Worm (Caenorhabditis elegans) whole organism, L2 larva: ENCODE results near the gene zim-2.
A peak's percentile ranks its signal among the peaks of the same experiment; 100 is the strongest.

ENCODE experiments used
- C34F6.9 ChIP-seq: fragments of 150-350 bp; optimal IDR thresholded peaks from 2 replicates; lab custom pipeline; 2014; ENCODE audit warnings: missing biosample characterization, missing genetic modification characterization
- F13H6.1 ChIP-seq: sonication (generic microtip); optimal IDR thresholded peaks from 2 replicates; lab custom pipeline; 2016; ENCODE audit warnings: missing genetic modification characterization, missing compliant biosample characterization
- R02D3.7 ChIP-seq: fragments of 150-350 bp; optimal IDR thresholded peaks from 2 replicates; lab custom pipeline; 2014; ENCODE audit warnings: missing biosample characterization, missing genetic modification characterization
- ZK546.5 ChIP-seq: sonication (generic microtip); optimal IDR thresholded peaks from 2 replicates; lab custom pipeline; 2017; ENCODE audit warnings: missing biosample characterization, missing genetic modification characterization
- alr-1 ChIP-seq: fragments of 150-350 bp; optimal IDR thresholded peaks from 2 replicates; lab custom pipeline; 2014; ENCODE audit warnings: missing biosample characterization, missing genetic modification characterization
- aly-2 ChIP-seq: fragments of 150-350 bp; optimal IDR thresholded peaks from 2 replicates; lab custom pipeline; 2014; ENCODE audit warnings: missing biosample characterization, missing genetic modification characterization
- ama-1 ChIP-seq: fragments of 150-350 bp; optimal IDR thresholded peaks from 2 replicates; lab custom pipeline; 2018; ENCODE audit warnings: inconsistent platforms
- blmp-1 ChIP-seq: sonication (generic microtip); optimal IDR thresholded peaks from 2 replicates; lab custom pipeline; 2017; ENCODE audit warnings: missing genetic modification characterization, mild to moderate bottlenecking, missing compliant biosample characterization, antibody characterized with exemption, moderate library complexity; ENCODE audit not compliant: insufficient read depth
- ceh-16 ChIP-seq: fragments of 150-350 bp; optimal IDR thresholded peaks from 2 replicates; lab custom pipeline; 2014; ENCODE audit warnings: missing biosample characterization, missing genetic modification characterization
- ceh-82 ChIP-seq: fragments of 150-350 bp; optimal IDR thresholded peaks from 2 replicates; lab custom pipeline; 2014; ENCODE audit warnings: missing biosample characterization, missing genetic modification characterization
- crh-2 ChIP-seq: sonication (generic microtip); optimal IDR thresholded peaks from 2 replicates; lab custom pipeline; 2017; ENCODE audit warnings: missing biosample characterization, missing genetic modification characterization
- dmd-4 ChIP-seq: sonication (generic microtip); optimal IDR thresholded peaks from 2 replicates; lab custom pipeline; 2017; ENCODE audit warnings: missing biosample characterization, missing genetic modification characterization
- egl-27 ChIP-seq: sonication (generic microtip); optimal IDR thresholded peaks from 3 replicates; lab custom pipeline; 2017; ENCODE audit warnings: missing biosample characterization, missing genetic modification reagents, missing genetic modification characterization
- elt-1 ChIP-seq: fragments of 150-350 bp; optimal IDR thresholded peaks from 2 replicates; lab custom pipeline; 2014; ENCODE audit warnings: missing biosample characterization, missing genetic modification characterization
- elt-3 ChIP-seq: sonication (generic microtip); optimal IDR thresholded peaks from 2 replicates; lab custom pipeline; 2017; ENCODE audit warnings: missing biosample characterization, missing genetic modification characterization
- gmeb-1 ChIP-seq: fragments of 150-350 bp; optimal IDR thresholded peaks from 2 replicates; lab custom pipeline; 2014; ENCODE audit warnings: missing biosample characterization, missing genetic modification characterization
- lin-11 ChIP-seq: fragments of 150-350 bp; sonication (generic microtip); optimal IDR thresholded peaks from 2 replicates; lab custom pipeline; 2014; ENCODE audit warnings: missing biosample characterization, missing genetic modification characterization, inconsistent platforms, mixed read lengths
- lin-39 ChIP-seq: fragments of 150-350 bp; optimal IDR thresholded peaks from 2 replicates; lab custom pipeline; 2014; ENCODE audit warnings: missing biosample characterization, missing genetic modification reagents, missing genetic modification characterization
- lsy-2 ChIP-seq, 2 experiments: fragments of 150-350 bp in 1 of 2; sonication (generic microtip) in 1 of 2; optimal IDR thresholded peaks; 2 replicates each; lab custom pipeline; 2014 to 2017; ENCODE audit warnings: missing biosample characterization in 2 of 2, missing genetic modification characterization in 2 of 2
- mab-5 ChIP-seq: fragments of 150-350 bp; optimal IDR thresholded peaks from 2 replicates; lab custom pipeline; 2014; ENCODE audit warnings: missing biosample characterization, missing genetic modification characterization
- mbf-1 ChIP-seq: sonication (generic microtip); optimal IDR thresholded peaks from 2 replicates; lab custom pipeline; 2017; ENCODE audit warnings: missing biosample characterization, missing genetic modification characterization
- mdl-1 ChIP-seq, 2 experiments: fragments of 150-350 bp in 1 of 2; sonication (generic microtip) in 1 of 2; optimal IDR thresholded peaks; 2 replicates each; lab custom pipeline; 2017; ENCODE audit warnings: missing biosample characterization in 2 of 2, missing genetic modification characterization in 2 of 2
- nhr-10 ChIP-seq: sonication (generic microtip); optimal IDR thresholded peaks from 2 replicates; lab custom pipeline; 2017; ENCODE audit warnings: missing biosample characterization, missing genetic modification characterization
- nhr-11 ChIP-seq: fragments of 150-350 bp; optimal IDR thresholded peaks from 2 replicates; lab custom pipeline; 2014; ENCODE audit warnings: missing biosample characterization, missing genetic modification characterization
- nhr-12 ChIP-seq: fragments of 150-350 bp; optimal IDR thresholded peaks from 2 replicates; lab custom pipeline; 2014; ENCODE audit warnings: missing biosample characterization, missing genetic modification characterization
- nhr-21 ChIP-seq: fragments of 150-350 bp; optimal IDR thresholded peaks from 2 replicates; lab custom pipeline; 2014; ENCODE audit warnings: missing biosample characterization, missing genetic modification characterization
- nhr-23 ChIP-seq: fragments of 150-350 bp; optimal IDR thresholded peaks from 2 replicates; lab custom pipeline; 2014; ENCODE audit warnings: missing biosample characterization, missing genetic modification reagents, missing genetic modification characterization
- nhr-25 ChIP-seq: fragments of 150-350 bp; sonication (generic microtip); optimal IDR thresholded peaks from 3 replicates; lab custom pipeline; 2014; ENCODE audit warnings: missing biosample characterization, missing genetic modification characterization
- nhr-6 ChIP-seq: fragments of 150-350 bp; optimal IDR thresholded peaks from 2 replicates; lab custom pipeline; 2014; ENCODE audit warnings: missing biosample characterization, missing genetic modification characterization
- nhr-77 ChIP-seq: fragments of 150-350 bp; optimal IDR thresholded peaks from 2 replicates; lab custom pipeline; 2014; ENCODE audit warnings: missing biosample characterization, missing genetic modification characterization
- peb-1 ChIP-seq: fragments of 150-350 bp; optimal IDR thresholded peaks from 2 replicates; lab custom pipeline; 2014; ENCODE audit warnings: missing biosample characterization, missing genetic modification characterization
- sem-4 ChIP-seq: fragments of 150-350 bp; optimal IDR thresholded peaks from 2 replicates; lab custom pipeline; 2014; ENCODE audit warnings: missing biosample characterization, missing genetic modification reagents, missing genetic modification characterization
- skn-1 ChIP-seq: sonication (generic microtip); optimal IDR thresholded peaks from 2 replicates; lab custom pipeline; 2017; ENCODE audit warnings: missing biosample characterization, missing genetic modification characterization
- sma-3 ChIP-seq: sonication (generic microtip); optimal IDR thresholded peaks from 2 replicates; lab custom pipeline; 2016; ENCODE audit warnings: missing genetic modification reagents, missing genetic modification characterization, missing compliant biosample characterization
- sma-9 ChIP-seq, 2 experiments: fragments of 150-350 bp in 1 of 2; sonication (generic microtip) in 1 of 2; optimal IDR thresholded peaks; 2 replicates each; lab custom pipeline; 2014 to 2016; ENCODE audit warnings: missing genetic modification characterization in 2 of 2, mild to moderate bottlenecking in 1 of 2, missing biosample characterization in 1 of 2, missing compliant biosample characterization in 1 of 2, missing genetic modification reagents in 1 of 2, moderate library complexity in 1 of 2
- snpc-4 ChIP-seq: fragments of 150-350 bp; optimal IDR thresholded peaks from 2 replicates; lab custom pipeline; 2014; ENCODE audit warnings: missing biosample characterization, missing genetic modification characterization
- unc-62 ChIP-seq: fragments of 150-350 bp; optimal IDR thresholded peaks from 2 replicates; lab custom pipeline; 2014; ENCODE audit warnings: missing biosample characterization, missing genetic modification reagents, missing genetic modification characterization
- zag-1 ChIP-seq: fragments of 150-350 bp; optimal IDR thresholded peaks from 2 replicates; lab custom pipeline; 2014; ENCODE audit warnings: missing biosample characterization, missing genetic modification characterization
- ztf-1 ChIP-seq: fragments of 200-800 bp; sonication (Bioruptor generic); conservative IDR thresholded peaks from 2 replicates; pipeline ENCODE4 v1.3.6; 2022; ENCODE audit warnings: missing genetic modification characterization, missing compliant biosample characterization
- ztf-11 ChIP-seq: sonication (generic microtip); optimal IDR thresholded peaks from 2 replicates; lab custom pipeline; 2017; ENCODE audit warnings: missing biosample characterization, missing genetic modification characterization

The zim-2 gene

DNA sequence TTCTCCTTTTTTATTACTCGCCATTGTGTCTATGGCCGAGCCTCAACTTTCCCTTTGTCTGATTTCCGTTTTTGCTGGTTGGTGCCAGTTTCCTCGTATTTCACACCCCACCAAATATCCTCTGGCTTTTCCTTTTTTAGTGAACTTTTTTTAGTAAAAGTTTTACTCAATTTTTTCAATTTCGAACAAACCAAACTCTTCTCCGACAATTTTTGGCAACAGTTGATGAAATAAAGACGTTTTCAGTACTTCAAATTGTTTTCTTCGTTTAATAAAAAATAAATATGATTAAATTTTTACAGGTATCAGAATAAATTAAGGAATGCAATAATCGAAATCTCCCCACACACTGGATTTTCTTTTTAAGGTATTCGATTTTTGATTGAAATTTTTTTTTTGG lies 33.9 kb upstream of the zim-2 start, which contains the start of gene cal-4:
cal-4 (plus strand) TSS at position 301 of the 400 bp plus-strand sequence.
- TF ChIP-seq sma-3 (GFP tag; lab: Kevin White, UChicago): no peak
- TF ChIP-seq gmeb-1: no peak
- TF ChIP-seq ceh-16: no peak
- TF ChIP-seq C34F6.9 (tag; lab: Kevin White, UChicago): no peak
- no peak for TF ChIP-seq ama-1 (lab: Kevin White, UChicago)
- TF ChIP-seq skn-1 (tag; lab: Kevin White, UChicago): no peak
- TF ChIP-seq zag-1 (tag; lab: Kevin White, UChicago): no peak
- no peak for TF ChIP-seq nhr-6 (tag; lab: Kevin White, UChicago)
- TF ChIP-seq lin-39 (tag; lab: Kevin White, UChicago): no peak
- TF ChIP-seq blmp-1: no peak
- no peak for TF ChIP-seq R02D3.7 (tag; lab: Kevin White, UChicago)
- TF ChIP-seq sem-4 (tag; lab: Kevin White, UChicago): no peak
- TF ChIP-seq nhr-11 (tag; lab: Kevin White, UChicago): no peak
- TF ChIP-seq unc-62 (GFP tag; lab: Kevin White, UChicago): no peak
- no peak for TF ChIP-seq nhr-25 (tag; lab: Kevin White, UChicago)
- no peak for TF ChIP-seq ztf-11
- TF ChIP-seq ZK546.5 (tag; lab: Kevin White, UChicago): no peak
- no peak for TF ChIP-seq nhr-21
- TF ChIP-seq nhr-23: no peak

DNA sequence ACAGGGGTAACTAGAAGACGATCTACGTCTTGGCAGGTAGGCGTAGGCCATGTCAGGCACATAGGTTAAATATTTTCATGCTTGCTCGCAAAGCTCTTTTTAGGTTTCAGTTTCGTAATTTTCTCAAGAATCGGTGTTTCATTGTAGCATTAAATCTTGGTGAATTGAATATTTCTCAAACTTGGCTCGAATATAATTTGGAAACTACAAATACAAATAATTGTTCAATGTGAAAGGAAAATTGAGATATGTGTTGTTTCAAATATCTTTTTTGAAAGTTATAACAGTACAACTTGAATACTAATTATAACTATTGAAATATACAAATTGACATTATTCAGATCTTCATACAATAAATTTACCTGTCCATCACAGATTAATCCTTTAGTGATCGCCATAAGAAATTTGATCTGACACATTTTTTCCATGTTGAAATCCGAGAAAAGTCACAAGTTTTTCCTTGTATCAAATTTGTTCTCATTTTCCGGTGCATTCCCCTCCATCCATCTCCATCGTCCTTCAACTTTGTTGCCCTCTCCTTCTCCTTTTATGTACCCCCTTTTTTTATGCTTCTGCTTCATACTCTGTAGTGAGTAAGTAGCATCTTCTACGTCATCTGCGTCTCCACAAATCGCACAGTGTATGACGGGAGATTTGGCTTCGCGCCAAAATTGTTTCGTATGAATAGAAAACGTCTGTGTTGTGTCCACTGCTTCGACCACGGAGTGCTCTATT lies 30.8 kb upstream of the zim-2 start, which contains the start of gene C02F4.5:
C02F4.5 (minus strand) TSS at position 51 of the 735 bp plus-strand sequence.
- TF ChIP-seq nhr-12 (tag; lab: Kevin White, UChicago) (no peak), ZK546.5 (tag; lab: Kevin White, UChicago) (no peak), zag-1 (tag; lab: Kevin White, UChicago) (peak; percentile 6), egl-27 (no peak), blmp-1 (no peak), skn-1 (tag; lab: Kevin White, UChicago) (no peak), ztf-11 (no peak), mbf-1 (tag; lab: Kevin White, UChicago) (no peak), dmd-4 (tag; lab: Kevin White, UChicago) (no peak), C34F6.9 (tag; lab: Kevin White, UChicago) (peak; percentile 5), crh-2 (tag; lab: Kevin White, UChicago) (peak; percentile 18), lsy-2 (tag; optimal IDR thresholded peaks at IDR 0.05; lab: Kevin White, UChicago) (peak in 1 of 2 experiments; percentile 36), aly-2 (no peak), peb-1 (tag; lab: Kevin White, UChicago) (no peak), elt-1 (tag; lab: Kevin White, UChicago) (no peak), R02D3.7 (tag; lab: Kevin White, UChicago) (no peak), sem-4 (tag; lab: Kevin White, UChicago) (no peak), nhr-77 (tag; lab: Kevin White, UChicago) (no peak), F13H6.1 (tag; lab: Kevin White, UChicago) (peak; percentile 2)
- TF ChIP-seq, all 48 proteins: peak for 5

DNA sequence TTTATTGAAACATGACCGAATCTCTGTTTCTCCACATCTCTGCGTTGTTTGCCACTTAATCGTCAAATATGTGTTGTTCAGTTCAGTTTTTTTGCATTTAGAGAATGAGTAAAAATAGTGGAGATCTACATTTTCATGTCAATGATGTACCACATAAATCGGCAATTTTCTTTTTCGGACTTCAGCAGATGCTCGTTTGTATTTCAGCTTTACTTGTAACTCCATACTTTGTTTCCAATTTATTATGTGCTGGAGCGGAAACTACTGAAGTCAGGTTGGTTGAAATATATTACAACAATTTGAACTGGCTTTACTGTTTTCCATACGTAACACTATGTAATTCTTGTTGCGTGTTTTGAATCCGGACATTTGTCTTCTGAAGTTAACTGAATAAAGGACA lies 24.4 kb upstream of the zim-2 start, which contains the start of gene T07G12.2:
T07G12.2 (plus strand) TSS at position 62 of the 400 bp plus-strand sequence.
- no peak for TF ChIP-seq mab-5 (tag; lab: Kevin White, UChicago)
- TF ChIP-seq elt-3 (tag; lab: Kevin White, UChicago): no peak
- TF ChIP-seq nhr-10: no peak
- TF ChIP-seq lin-11 (tag; lab: Kevin White, UChicago): no peak
- TF ChIP-seq snpc-4 (tag; lab: Kevin White, UChicago): no peak
- no peak for TF ChIP-seq mdl-1 (tag; optimal IDR thresholded peaks at IDR 0.05; lab: Kevin White, UChicago)
- no peak for TF ChIP-seq lsy-2 (tag; optimal IDR thresholded peaks at IDR 0.05; lab: Kevin White, UChicago)
- TF ChIP-seq ZK546.5 (tag; lab: Kevin White, UChicago): no peak
- TF ChIP-seq blmp-1: no peak
- no peak for TF ChIP-seq zag-1 (tag; lab: Kevin White, UChicago)
- TF ChIP-seq sma-9 (GFP tag; optimal IDR thresholded peaks at IDR 0.05; lab: Kevin White, UChicago): no peak
- no peak for TF ChIP-seq sma-9 (tag; optimal IDR thresholded peaks at IDR 0.05; lab: Kevin White, UChicago)
- TF ChIP-seq aly-2: no peak
- TF ChIP-seq unc-62 (GFP tag; lab: Kevin White, UChicago): no peak
- TF ChIP-seq ztf-1 (GFP tag; lab: Robert Waterston, UW): no peak
- TF ChIP-seq gmeb-1: no peak
- TF ChIP-seq C34F6.9 (tag; lab: Kevin White, UChicago): no peak
- TF ChIP-seq ceh-82 (tag; lab: Kevin White, UChicago): no peak
- no peak for TF ChIP-seq F13H6.1 (tag; lab: Kevin White, UChicago)
- TF ChIP-seq crh-2 (tag; lab: Kevin White, UChicago): no peak
- no peak for TF ChIP-seq alr-1 (tag; lab: Kevin White, UChicago)
